Worm (Caenorhabditis elegans): ENCODE measurements around the gene lgc-45.

DNA sequence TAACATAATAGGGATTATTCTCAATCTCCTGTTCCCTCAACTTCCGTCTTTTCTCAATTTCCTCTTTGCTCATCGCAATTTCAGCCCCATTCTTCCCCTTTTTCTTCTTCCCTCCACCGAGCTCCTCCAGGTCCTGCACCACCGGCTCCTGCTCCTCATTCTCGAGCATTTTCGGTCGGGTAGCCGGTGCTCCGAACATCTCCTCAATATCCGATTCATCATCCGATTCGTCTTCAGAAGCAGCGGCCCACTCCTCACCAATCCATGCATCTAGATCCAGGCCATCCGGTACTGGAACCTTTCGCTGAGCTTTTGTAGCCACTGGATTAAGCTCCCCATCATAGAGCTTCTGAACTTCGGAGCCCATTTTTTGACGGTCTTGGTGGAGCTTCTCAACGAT lies 17.1 kb upstream of the lgc-45 start:
- TF ChIP-seq fkh-10 (GFP tag; optimal IDR thresholded peaks at IDR 0.05): no peak
- TF ChIP-seq ceh-20 (GFP tag; IDR thresholded peaks at IDR 0.05): no peak
- TF ChIP-seq ama-1 (optimal IDR thresholded peaks at IDR 0.05): no peak
- TF ChIP-seq jun-1 (tag; optimal IDR thresholded peaks at IDR 0.05): no peak
- TF ChIP-seq cey-2 (tag; optimal IDR thresholded peaks at IDR 0.05; ENCODE audit: borderline replicate concordance, insufficient read depth): no peak
- no peak for TF ChIP-seq ceh-28 (tag; optimal IDR thresholded peaks at IDR 0.05)
- TF ChIP-seq dmd-9 (GFP tag; IDR thresholded peaks at IDR 0.05): no peak
- no peak for TF ChIP-seq ZK546.5 (tag; optimal IDR thresholded peaks at IDR 0.05)
- no peak for TF ChIP-seq ceh-82 (tag; optimal IDR thresholded peaks at IDR 0.05)
- no peak for TF ChIP-seq Y5F2A.4 (GFP tag; optimal IDR thresholded peaks at IDR 0.05)
- TF ChIP-seq fos-1 (tag; optimal IDR thresholded peaks at IDR 0.05): no peak
- no peak for TF ChIP-seq ctbp-1 (GFP tag; IDR thresholded peaks at IDR 0.05)
- TF ChIP-seq unc-62 (GFP tag; optimal IDR thresholded peaks at IDR 0.05 in 1 of 2): no peak
- TF ChIP-seq unc-62 (tag; optimal IDR thresholded peaks at IDR 0.05): no peak
- TF ChIP-seq nhr-10 (tag; optimal IDR thresholded peaks at IDR 0.05): no peak
